Fruit fly (Drosophila melanogaster): ENCODE results near the gene Roc1a.

Gene Roc1a

DNA sequence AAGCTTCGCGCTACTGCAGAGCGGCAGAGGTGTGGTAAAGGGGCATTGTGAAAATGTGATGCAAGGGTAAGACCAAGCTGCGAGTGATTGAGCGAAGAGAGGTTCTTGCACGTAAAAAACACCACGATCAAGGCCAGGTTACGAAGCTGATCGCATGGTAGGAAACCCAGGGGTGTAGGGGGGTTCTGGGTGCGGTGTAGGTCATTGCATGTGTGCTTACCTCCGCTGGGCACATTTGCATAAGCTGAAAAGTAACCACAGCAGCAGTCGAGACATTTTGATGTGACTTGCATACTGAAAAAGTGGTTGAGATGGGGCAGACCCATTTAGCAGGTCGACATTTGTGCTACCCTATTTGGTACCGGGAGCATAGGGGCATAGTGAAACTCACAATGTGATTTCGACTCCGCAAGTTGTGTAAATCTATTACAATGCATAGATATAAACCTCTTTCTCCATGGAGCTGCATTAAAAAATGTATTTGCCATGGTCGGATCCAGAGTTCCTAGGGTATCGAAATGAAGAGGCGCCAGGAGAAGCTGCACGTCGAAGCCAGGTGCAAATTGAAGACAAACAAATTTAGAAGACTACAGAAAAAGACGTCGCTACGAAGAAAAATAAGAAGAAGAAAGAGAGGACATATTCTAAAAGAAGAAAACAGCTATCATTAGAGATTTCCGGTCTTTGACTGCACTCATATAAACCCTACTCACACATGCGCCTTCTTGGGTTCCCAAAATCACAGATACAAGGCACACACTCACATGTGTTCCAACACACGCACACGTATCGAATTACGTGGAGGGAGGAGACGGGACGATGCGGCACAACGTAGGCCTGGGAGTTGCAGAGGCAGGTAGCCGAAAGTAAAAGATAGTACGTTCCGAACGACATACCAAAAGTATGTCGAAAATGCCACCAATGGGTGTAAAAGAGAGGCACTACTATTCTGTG, 46.0 kb downstream of the Roc1a start (continued):
- TF ChIP-seq CG4730 (GFP tag; IDR thresholded peaks at IDR 0.05) (no peak), Eip74EF (GFP tag; optimal IDR thresholded peaks at IDR 0.05) (no peak), CG1233 (GFP tag; optimal IDR thresholded peaks at IDR 0.05) (no peak), CG15696 (tag; optimal IDR thresholded peaks at IDR 0.05) (no peak), CG13123 (GFP tag; optimal IDR thresholded peaks at IDR 0.05) (no peak), CG13287 (GFP tag; IDR thresholded peaks at IDR 0.05; ENCODE audit: partially characterized antibody) (no peak), slp2 (GFP tag; optimal IDR thresholded peaks at IDR 0.05) (no peak), onecut (GFP tag; IDR thresholded peaks at IDR 0.05) (no peak), CG10321 (GFP tag; IDR thresholded peaks at IDR 0.05) (no peak), CG4404 (GFP tag; IDR thresholded peaks at IDR 0.05) (no peak), vnd (GFP tag; IDR thresholded peaks at IDR 0.05; ENCODE audit: partially characterized antibody) (no peak), insv (GFP tag; optimal IDR thresholded peaks at IDR 0.05) (no peak), Dref (GFP tag; IDR thresholded peaks at IDR 0.05) (no peak), sr (GFP tag; IDR thresholded peaks at IDR 0.05) (no peak), CG32767 (GFP tag; IDR thresholded peaks at IDR 0.05) (no peak), CG15601 (tag; optimal IDR thresholded peaks at IDR 0.05) (no peak), fd64A (GFP tag; optimal IDR thresholded peaks at IDR 0.05) (no peak), gro (GFP tag; optimal IDR thresholded peaks at IDR 0.05) (no peak), luna (GFP tag; optimal IDR thresholded peaks at IDR 0.05) (no peak), CG4424 (GFP tag; optimal IDR thresholded peaks at IDR 0.05) (no peak), CG3838 (GFP tag; optimal IDR thresholded peaks at IDR 0.05) (no peak), ftz-f1 (GFP tag; optimal IDR thresholded peaks at IDR 0.05) (no peak), peb (GFP tag; IDR thresholded peaks at IDR 0.05) (no peak), cas (GFP tag; IDR thresholded peaks at IDR 0.05) (no peak), Asciz (GFP tag; optimal IDR thresholded peaks at IDR 0.05) (no peak), Gug (GFP tag; IDR thresholded peaks at IDR 0.05) (no peak), CG11093 (GFP tag; IDR thresholded peaks at IDR 0.05) (no peak), knrl (GFP tag; IDR thresholded peaks at IDR 0.05; ENCODE audit: partially characterized antibody) (no peak), CG17385 (GFP tag; optimal IDR thresholded peaks at IDR 0.05) (peak; percentile 35), CG6272 (GFP tag; IDR thresholded peaks at IDR 0.05) (no peak), CG17361 (GFP tag; IDR thresholded peaks at IDR 0.05) (no peak), CG31224 (GFP tag; IDR thresholded peaks at IDR 0.05) (no peak), CG2199 (GFP tag; IDR thresholded peaks at IDR 0.05) (no peak), gt (GFP tag; IDR thresholded peaks at IDR 0.05) (no peak), CG32532 (GFP tag; IDR thresholded peaks at IDR 0.05) (no peak), stwl (tag; optimal IDR thresholded peaks at IDR 0.05) (no peak), CG17912 (GFP tag; optimal IDR thresholded peaks at IDR 0.05) (no peak), CG2678 (tag; optimal IDR thresholded peaks at IDR 0.05) (no peak), Aef1 (GFP tag; IDR thresholded peaks at IDR 0.05) (no peak), Rfx (GFP tag; IDR thresholded peaks at IDR 0.05) (no peak), bsh (GFP tag; optimal IDR thresholded peaks at IDR 0.05) (peak in 1 of 2 experiments; percentile 16), psq (GFP tag; optimal IDR thresholded peaks at IDR 0.05) (peak; percentile 3), ham (GFP tag; IDR thresholded peaks at IDR 0.05) (no peak), Nf-YB (GFP tag; optimal IDR thresholded peaks at IDR 0.05) (no peak), H15 (GFP tag; IDR thresholded peaks at IDR 0.05) (no peak), tap (tag; optimal IDR thresholded peaks at IDR 0.05) (no peak), Bteb2 (GFP tag; optimal IDR thresholded peaks at IDR 0.05) (no peak), ab (GFP tag; optimal IDR thresholded peaks at IDR 0.05) (no peak), zfh2 (GFP tag; optimal IDR thresholded peaks at IDR 0.05) (no peak), zen (tag; optimal IDR thresholded peaks at IDR 0.05) (no peak)
